Worm (Caenorhabditis elegans): ENCODE measurements around the gene F44G4.5.

- TF ChIP-seq ceh-28 (tag; optimal IDR thresholded peaks at IDR 0.05) (no peak), pqm-1 (tag; optimal IDR thresholded peaks at IDR 0.05) (no peak), nhr-28 (tag; optimal IDR thresholded peaks at IDR 0.05) (no peak), ztf-4 (tag; optimal IDR thresholded peaks at IDR 0.05) (no peak), ceh-9 (tag; optimal IDR thresholded peaks at IDR 0.05) (no peak)
These were observed 38.5 kb upstream of the F44G4.5 start for ce11 chrII:9038736-9039135.

Data from whole organism, L3 larva.